Fruit fly (Drosophila melanogaster): ENCODE results near the gene CG4617.
A peak's percentile ranks its signal among the peaks of the same experiment; 100 is the strongest.

dm6 chrX:7069011-7069463 lies 35.3 kb downstream of the CG4617 start, which contains the start of gene CG4607:
- no peak for TF ChIP-seq CG14711 (tag; optimal IDR thresholded peaks at IDR 0.05)
- peak; percentile 12 for TF ChIP-seq kay (GFP tag; ENCODE audit: borderline replicate concordance)
- peak; percentile 83 for TF ChIP-seq cic (GFP tag; optimal IDR thresholded peaks at IDR 0.05)
- TF ChIP-seq Crg-1 (GFP tag; optimal IDR thresholded peaks at IDR 0.05), result peak; percentile 6
- TF ChIP-seq CG1620 (GFP tag; optimal IDR thresholded peaks at IDR 0.05), result peak; percentile 0

Measured in whole organism, adult.